Worm (Caenorhabditis elegans): ENCODE results near the gene C33H5.16.

DNA sequence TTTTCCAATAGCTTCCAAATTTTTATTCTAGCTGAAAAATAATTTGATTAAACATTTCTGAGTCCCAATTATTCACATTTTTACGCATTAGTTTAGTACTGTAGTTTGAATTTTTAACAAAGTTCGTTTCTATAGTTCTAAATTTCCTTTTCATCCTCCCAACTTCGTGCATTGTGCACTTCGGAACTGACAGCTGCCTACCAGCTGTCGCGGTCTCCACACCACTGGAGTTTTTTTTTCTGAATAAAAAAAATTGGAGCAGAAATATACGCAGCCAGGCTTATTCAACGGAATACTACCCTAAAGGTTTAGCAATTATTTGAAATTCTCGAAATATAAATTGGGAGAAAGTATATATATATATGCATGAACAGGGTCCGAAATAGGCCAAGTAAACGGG is 46.1 kb upstream of the C33H5.16 start:
- no peak for TF ChIP-seq alr-1 (tag; optimal IDR thresholded peaks at IDR 0.05; ENCODE audit: borderline replicate concordance)
- no peak for TF ChIP-seq fos-1 (tag; optimal IDR thresholded peaks at IDR 0.05)
- TF ChIP-seq efl-1 (optimal IDR thresholded peaks at IDR 0.05) = no peak
- TF ChIP-seq efl-1 (GFP tag; optimal IDR thresholded peaks at IDR 0.05 in 1 of 2) = no peak
- TF ChIP-seq ces-1 (GFP tag; optimal IDR thresholded peaks at IDR 0.05) = no peak
- TF ChIP-seq hlh-17 (GFP tag; optimal IDR thresholded peaks at IDR 0.05; ENCODE audit: borderline replicate concordance) = no peak
- no peak for TF ChIP-seq unc-130 (tag; optimal IDR thresholded peaks at IDR 0.05)
- no peak for TF ChIP-seq lsy-2 (tag; optimal IDR thresholded peaks at IDR 0.05)
- no peak for TF ChIP-seq lir-3 (tag; optimal IDR thresholded peaks at IDR 0.05; ENCODE audit: poor library complexity)
- TF ChIP-seq lin-35 (GFP tag; optimal IDR thresholded peaks at IDR 0.05) = no peak
- TF ChIP-seq dpl-1 (GFP tag; optimal IDR thresholded peaks at IDR 0.05) = no peak
- no peak for TF ChIP-seq nhr-77 (tag; optimal IDR thresholded peaks at IDR 0.05)
- TF ChIP-seq unc-62 (GFP tag; optimal IDR thresholded peaks at IDR 0.05) = no peak
- TF ChIP-seq egl-27 (tag; optimal IDR thresholded peaks at IDR 0.05) = no peak
- TF ChIP-seq irx-1 (tag; optimal IDR thresholded peaks at IDR 0.05) = no peak

Measured in whole organism, L1 larva.